Fruit fly (Drosophila melanogaster): ENCODE data around the gene CG3061.

DNA sequence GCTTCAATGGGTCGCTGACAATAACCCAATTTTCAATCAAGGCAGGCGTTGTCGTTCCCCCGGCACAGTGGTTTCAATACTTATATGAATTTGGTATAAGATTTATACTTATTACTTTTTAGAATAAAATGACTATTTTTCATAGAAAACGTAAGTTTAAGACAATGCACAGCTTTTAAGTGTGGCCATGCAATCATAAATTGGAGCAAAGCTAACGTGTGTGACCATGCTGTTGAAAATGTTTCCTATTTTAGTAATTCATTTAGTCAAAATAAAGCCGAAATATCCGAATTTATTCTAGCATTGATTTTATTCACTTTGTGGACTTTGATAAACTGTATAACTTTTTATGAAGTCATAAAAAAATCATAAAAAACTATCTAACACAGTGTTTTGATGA lies 45.5 kb upstream of the CG3061 start:
- TF ChIP-seq CTCF (optimal IDR thresholded peaks at IDR 0.05) (no peak), CG8478 (optimal IDR thresholded peaks at IDR 0.05) (no peak)

All from S2 (cell line).